Worm (Caenorhabditis elegans) whole organism, L4 larva: ENCODE results near the gene srx-4.

Experiments used
- F10B5.3 ChIP-seq: sonication (generic microtip); optimal IDR thresholded peaks from 2 replicates; lab custom pipeline; 2016; ENCODE audit warnings: mild to moderate bottlenecking, missing genetic modification characterization, missing compliant biosample characterization
- F37D6.2 ChIP-seq: sonication (generic microtip); optimal IDR thresholded peaks from 2 replicates; lab custom pipeline; 2016; ENCODE audit warnings: mild to moderate bottlenecking, missing genetic modification characterization, missing compliant biosample characterization
- Y105C5A.15 ChIP-seq: fragments of 200-800 bp; sonication (Bioruptor generic); IDR thresholded peaks from 2 replicates; pipeline ENCODE4 v1.3.6; 2022; ENCODE audit warnings: missing genetic modification characterization, missing compliant biosample characterization
- Y5F2A.4 ChIP-seq: fragments of 200-800 bp; sonication (Bioruptor generic); optimal IDR thresholded peaks from 2 replicates; lab custom pipeline; 2018; ENCODE audit warnings: mild to moderate bottlenecking, missing genetic modification characterization, missing compliant biosample characterization
- ZK546.5 ChIP-seq, 2 experiments: sonication (generic microtip); optimal IDR thresholded peaks; 2 replicates each; lab custom pipeline; 2017; ENCODE audit warnings: missing biosample characterization in 2 of 2, missing genetic modification characterization in 2 of 2
- aha-1 ChIP-seq: fragments of 150-350 bp; peaks from one replicate; lab custom pipeline; 2014; ENCODE audit warnings: missing biosample characterization, missing genetic modification characterization
- aly-2 ChIP-seq: sonication (generic microtip); optimal IDR thresholded peaks from 2 replicates; lab custom pipeline; 2018; ENCODE audit warnings: missing biosample characterization, missing genetic modification characterization
- ceh-82 ChIP-seq: sonication (generic microtip); optimal IDR thresholded peaks from 2 replicates; lab custom pipeline; 2017; ENCODE audit warnings: missing biosample characterization, missing genetic modification characterization
- ces-1 ChIP-seq: fragments of 150-350 bp; sonication (generic microtip); optimal IDR thresholded peaks from 4 replicates; lab custom pipeline; 2014; ENCODE audit warnings: missing biosample characterization, missing genetic modification reagents, missing genetic modification characterization
- dmd-8 ChIP-seq: fragments of 200-800 bp; sonication (Bioruptor generic); IDR thresholded peaks from 2 replicates; pipeline ENCODE4 v1.3.6; 2022; ENCODE audit warnings: missing genetic modification characterization, missing compliant biosample characterization
- duxl-1 ChIP-seq: sonication (generic microtip); optimal IDR thresholded peaks from 2 replicates; lab custom pipeline; 2016; ENCODE audit warnings: mild to moderate bottlenecking, missing genetic modification characterization, moderate library complexity, missing compliant biosample characterization; ENCODE audit not compliant: poor library complexity
- hif-1 ChIP-seq, 2 experiments: sonication (generic microtip); optimal IDR thresholded peaks; 2 replicates each; lab custom pipeline; 2016 to 2017; ENCODE audit warnings: missing compliant biosample characterization in 2 of 2, missing genetic modification characterization in 2 of 2, missing genetic modification reagents in 2 of 2, missing genotype in 2 of 2, mild to moderate bottlenecking in 1 of 2
- hlh-11 ChIP-seq: fragments of 200-800 bp; sonication (Bioruptor generic); optimal IDR thresholded peaks from 2 replicates; lab custom pipeline; 2018; ENCODE audit warnings: mild to moderate bottlenecking, missing genetic modification characterization, missing compliant biosample characterization
- jun-1 ChIP-seq: fragments of 150-350 bp; optimal IDR thresholded peaks from 2 replicates; lab custom pipeline; 2014; ENCODE audit warnings: missing biosample characterization, missing genetic modification reagents, missing genetic modification characterization
- lim-7 ChIP-seq: fragments of 200-800 bp; sonication (Bioruptor generic); IDR thresholded peaks from 2 replicates; pipeline ENCODE4 v1.3.6; 2022; ENCODE audit warnings: missing genetic modification characterization, missing compliant biosample characterization
- lin-1 ChIP-seq: fragments of 200-800 bp; sonication (Bioruptor generic); IDR thresholded peaks from 2 replicates; pipeline ENCODE4 v1.3.6; 2022; ENCODE audit warnings: missing genetic modification reagents, missing genetic modification characterization, missing compliant biosample characterization
- lin-13 ChIP-seq: fragments of 150-350 bp; optimal IDR thresholded peaks from 2 replicates; lab custom pipeline; 2014; ENCODE audit warnings: missing biosample characterization, missing genetic modification reagents, missing genetic modification characterization
- lin-29 ChIP-seq: fragments of 200-800 bp; sonication (Bioruptor generic); IDR thresholded peaks from 2 replicates; pipeline ENCODE4 v1.3.6; 2022; ENCODE audit warnings: missing genetic modification reagents, missing genetic modification characterization, missing compliant biosample characterization
- lin-38 ChIP-seq: fragments of 200-800 bp; sonication (Bioruptor generic); IDR thresholded peaks from 2 replicates; pipeline ENCODE4 v1.3.6; 2022; ENCODE audit warnings: missing genetic modification reagents, missing genetic modification characterization, missing compliant biosample characterization
- lin-39 ChIP-seq: fragments of 150-350 bp; optimal IDR thresholded peaks from 2 replicates; lab custom pipeline; 2014; ENCODE audit warnings: missing biosample characterization, missing genetic modification reagents, missing genetic modification characterization
- lir-3 ChIP-seq: sonication (generic microtip); optimal IDR thresholded peaks from 2 replicates; lab custom pipeline; 2016; ENCODE audit warnings: mild to moderate bottlenecking, missing genetic modification characterization, missing compliant biosample characterization
- lsy-2 ChIP-seq, 2 experiments: fragments of 150-350 bp in 1 of 2; sonication (generic microtip) in 1 of 2; optimal IDR thresholded peaks; 2 replicates each; lab custom pipeline; 2014 to 2017; ENCODE audit warnings: missing biosample characterization in 2 of 2, missing genetic modification characterization in 2 of 2
- madf-9 ChIP-seq: fragments of 200-800 bp; sonication (Bioruptor generic); conservative IDR thresholded peaks from 2 replicates; pipeline ENCODE4 v1.3.6; 2022; ENCODE audit warnings: missing genetic modification reagents, missing genetic modification characterization, missing compliant biosample characterization
- mdt-29 ChIP-seq: fragments of 200-800 bp; sonication (Bioruptor generic); IDR thresholded peaks from 2 replicates; pipeline ENCODE4 v1.3.6; 2022; ENCODE audit warnings: missing genetic modification reagents, missing genetic modification characterization, missing compliant biosample characterization
- mep-1 ChIP-seq: fragments of 150-350 bp; sonication (generic microtip); optimal IDR thresholded peaks from 3 replicates; lab custom pipeline; 2014; ENCODE audit warnings: missing biosample characterization, missing genetic modification characterization
- mes-2 ChIP-seq: sonication (generic microtip); optimal IDR thresholded peaks from 2 replicates; lab custom pipeline; 2016; ENCODE audit warnings: missing genotype, mild to moderate bottlenecking, missing genetic modification characterization, missing compliant biosample characterization; ENCODE audit not compliant: poor library complexity, severe bottlenecking
- mxl-2 ChIP-seq: fragments of 200-800 bp; sonication (Bioruptor generic); conservative IDR thresholded peaks from 2 replicates; pipeline ENCODE4 v1.3.6; 2022; ENCODE audit warnings: missing genetic modification reagents, missing genetic modification characterization, missing compliant biosample characterization
- mxl-3 ChIP-seq: fragments of 200-800 bp; sonication (Bioruptor generic); optimal IDR thresholded peaks from 2 replicates; lab custom pipeline; 2018; ENCODE audit warnings: mild to moderate bottlenecking, missing genetic modification characterization, missing compliant biosample characterization
- nhr-10 ChIP-seq: fragments of 150-350 bp; optimal IDR thresholded peaks from 2 replicates; lab custom pipeline; 2014; ENCODE audit warnings: missing biosample characterization, missing genetic modification characterization
- nhr-102 ChIP-seq: sonication (generic microtip); optimal IDR thresholded peaks from 2 replicates; lab custom pipeline; 2016; ENCODE audit warnings: mild to moderate bottlenecking, missing genetic modification characterization, moderate library complexity, missing compliant biosample characterization
- nhr-111 ChIP-seq: fragments of 200-800 bp; sonication (Bioruptor generic); optimal IDR thresholded peaks from 2 replicates; lab custom pipeline; 2018; ENCODE audit warnings: mild to moderate bottlenecking, missing genetic modification characterization, missing compliant biosample characterization
- nhr-237 ChIP-seq: sonication (generic microtip); optimal IDR thresholded peaks from 2 replicates; lab custom pipeline; 2017; ENCODE audit warnings: missing biosample characterization, missing genetic modification characterization
- nhr-25 ChIP-seq: sonication (generic microtip); optimal IDR thresholded peaks from 2 replicates; lab custom pipeline; 2017; ENCODE audit warnings: missing genetic modification characterization, mild to moderate bottlenecking, missing compliant biosample characterization, antibody characterized with exemption, moderate library complexity, borderline replicate concordance; ENCODE audit not compliant: insufficient read depth
- pha-4 ChIP-seq, 2 experiments: fragments of 150-350 bp in 1 of 2; fragments of 200-800 bp in 1 of 2; sonication (Bioruptor generic) in 1 of 2; IDR thresholded peaks in 1 of 2; optimal IDR thresholded peaks in 1 of 2; 2 replicates each; pipeline versions ENCODE4 v1.3.6 to Lab custom; 2014 to 2022; ENCODE audit warnings: missing genetic modification characterization in 2 of 2, missing genetic modification reagents in 2 of 2, missing biosample characterization in 1 of 2, missing compliant biosample characterization in 1 of 2
- php-3 ChIP-seq: fragments of 200-800 bp; sonication (Bioruptor generic); IDR thresholded peaks from 2 replicates; pipeline ENCODE4 v1.3.6; 2022; ENCODE audit warnings: missing genetic modification reagents, missing genetic modification characterization, missing compliant biosample characterization
- pqm-1 ChIP-seq: sonication (generic microtip); optimal IDR thresholded peaks from 2 replicates; lab custom pipeline; 2017; ENCODE audit warnings: missing biosample characterization, missing genetic modification characterization
- saeg-2 ChIP-seq: fragments of 200-800 bp; sonication (Bioruptor generic); IDR thresholded peaks from 2 replicates; pipeline ENCODE4 v1.3.6; 2022; ENCODE audit warnings: missing genetic modification reagents, missing genetic modification characterization, missing compliant biosample characterization
- snpc-1.2 ChIP-seq: fragments of 200-800 bp; sonication (Bioruptor generic); IDR thresholded peaks from 2 replicates; pipeline ENCODE4 v1.3.6; 2022; ENCODE audit warnings: missing genetic modification reagents, missing genetic modification characterization, missing compliant biosample characterization
- spr-1 ChIP-seq: sonication (generic microtip); optimal IDR thresholded peaks from 2 replicates; lab custom pipeline; 2016; ENCODE audit warnings: mild to moderate bottlenecking, missing genetic modification characterization, missing compliant biosample characterization
- spr-3 ChIP-seq: fragments of 200-800 bp; sonication (Bioruptor generic); optimal IDR thresholded peaks from 2 replicates; lab custom pipeline; 2018; ENCODE audit warnings: mild to moderate bottlenecking, missing genetic modification characterization, missing compliant biosample characterization
- tag-97 ChIP-seq: fragments of 200-800 bp; sonication (Bioruptor generic); IDR thresholded peaks from 2 replicates; pipeline ENCODE4 v1.3.6; 2022; ENCODE audit warnings: missing genetic modification characterization, missing compliant biosample characterization
- unc-130 ChIP-seq: sonication (generic microtip); optimal IDR thresholded peaks from 2 replicates; lab custom pipeline; 2016; ENCODE audit warnings: missing genetic modification reagents, missing genetic modification characterization, missing compliant biosample characterization
- unc-39 ChIP-seq: sonication (generic microtip); optimal IDR thresholded peaks from 2 replicates; lab custom pipeline; 2017; ENCODE audit warnings: missing biosample characterization, missing genetic modification characterization
- unc-62 ChIP-seq, 3 experiments: fragments of 150-350 bp in 1 of 3; sonication (generic microtip); optimal IDR thresholded peaks in 2 of 3; peaks in 1 of 3; 1 replicate in 1 of 3; 2 replicates in 2 of 3; lab custom pipeline; 2014 to 2017; ENCODE audit warnings: missing biosample characterization in 3 of 3, missing genetic modification characterization in 3 of 3, missing genetic modification reagents in 3 of 3, missing genotype in 1 of 3
- vab-7 ChIP-seq: fragments of 200-800 bp; sonication (Bioruptor generic); IDR thresholded peaks from 2 replicates; pipeline ENCODE4 v1.3.6; 2022; ENCODE audit warnings: missing genetic modification reagents, missing genetic modification characterization, missing compliant biosample characterization
- zfp-3 ChIP-seq: fragments of 200-800 bp; sonication (Bioruptor generic); conservative IDR thresholded peaks from 2 replicates; pipeline ENCODE4 v1.3.6; 2022; ENCODE audit warnings: missing genetic modification reagents, missing genetic modification characterization, missing compliant biosample characterization
- zip-2 ChIP-seq: fragments of 150-350 bp; optimal IDR thresholded peaks from 2 replicates; lab custom pipeline; 2014; ENCODE audit warnings: missing biosample characterization, missing genetic modification characterization

srx-4 gene

ce11 chrV:727484-728351 is 35.1 kb upstream of the srx-4 start, which contains the start of the genes icl-1 and srh-2 (continued):
- TF ChIP-seq hif-1 (tag; optimal IDR thresholded peaks at IDR 0.05; lab: Kevin White, UChicago) (no peak), tag-97 (no peak), nhr-102 (tag; lab: Kevin White, UChicago) (peak; percentile 52), pha-4 (GFP tag; IDR thresholded peaks at IDR 0.05; lab: Robert Waterston, UW) (peak; percentile 43; the same call in 1 of the 2 replicates), pha-4 (tag; optimal IDR thresholded peaks at IDR 0.05; lab: Kevin White, UChicago) (no peak), spr-1 (tag; lab: Kevin White, UChicago) (no peak), Y5F2A.4 (GFP tag; lab: Kevin White, UChicago) (peak; percentile 65), saeg-2 (GFP tag; lab: Robert Waterston, UW) (peak; percentile 57; the same call in 1 of the 2 replicates), spr-3 (GFP tag; lab: Kevin White, UChicago) (peak; percentile 48), ces-1 (no peak), vab-7 (GFP tag; lab: Robert Waterston, UW) (no peak), lin-13 (GFP tag; lab: Kevin White, UChicago) (no peak), ceh-82 (tag; lab: Kevin White, UChicago) (no peak), nhr-25 (tag; lab: Kevin White, UChicago) (no peak), unc-39 (tag; lab: Kevin White, UChicago) (no peak), snpc-1.2 (GFP tag; lab: Robert Waterston, UW) (peak; percentile 58; the same call in 1 of the 2 replicates), lin-39 (no peak), aly-2 (tag; lab: Kevin White, UChicago) (no peak), mxl-2 (no peak), lin-29 (GFP tag; lab: Robert Waterston, UW) (peak; percentile 38; the same call in 1 of the 2 replicates), mxl-3 (no peak), mes-2 (peak; percentile 55), nhr-10 (tag; lab: Kevin White, UChicago) (peak; percentile 64), madf-9 (no peak), lin-38 (GFP tag; lab: Robert Waterston, UW) (no peak; the same call in 1 of the 2 replicates), F10B5.3 (no peak), unc-130 (GFP tag; lab: Kevin White, UChicago) (no peak), duxl-1 (tag; lab: Kevin White, UChicago) (peak; percentile 65), nhr-237 (tag; lab: Kevin White, UChicago) (no peak), Y105C5A.15 (GFP tag; lab: Robert Waterston, UW) (no peak), hlh-11 (tag; lab: Kevin White, UChicago) (peak; percentile 84), zfp-3 (GFP tag; lab: Robert Waterston, UW) (peak; percentile 48), lim-7 (GFP tag; lab: Robert Waterston, UW) (no peak), F37D6.2 (tag; lab: Kevin White, UChicago) (no peak), unc-62 (GFP tag; optimal IDR thresholded peaks at IDR 0.05 in 1 of 2; lab: Kevin White, UChicago) (no peak), unc-62 (tag; optimal IDR thresholded peaks at IDR 0.05; lab: Kevin White, UChicago) (no peak), pqm-1 (tag; lab: Kevin White, UChicago) (no peak), jun-1 (tag; lab: Kevin White, UChicago) (no peak), aha-1 (tag; lab: Kevin White, UChicago) (peak; percentile 90), mep-1 (peak; percentile 73), lsy-2 (tag; optimal IDR thresholded peaks at IDR 0.05; lab: Kevin White, UChicago) (peak in 1 of 2 experiments; percentile 47), lir-3 (no peak), nhr-111 (GFP tag; lab: Kevin White, UChicago) (peak; percentile 82), mdt-29 (GFP tag; lab: Robert Waterston, UW) (peak; percentile 48; the same call in 1 of the 2 replicates), zip-2 (tag; lab: Kevin White, UChicago) (no peak), lin-1 (GFP tag; lab: Robert Waterston, UW) (0 out of 2 replicates have a peak, but pooled peaks have one; percentile 23), ZK546.5 (tag; optimal IDR thresholded peaks at IDR 0.05; lab: Kevin White, UChicago) (no peak), dmd-8 (GFP tag; lab: Robert Waterston, UW) (no peak; the same call in 1 of the 2 replicates), php-3 (GFP tag; lab: Robert Waterston, UW) (no peak)
